Worm (Caenorhabditis elegans): ENCODE data around the gene C26B2.8.

C26B2.8 gene

ce11 chrIV:7988385-7988784 is 25.6 kb upstream of the C26B2.8 start, which contains the start of gene col-115:
Gene col-115, plus strand, starts transcription at chrIV:7988685.
- TF ChIP-seq nhr-76 (tag; optimal IDR thresholded peaks at IDR 0.05) = no peak
- no peak for TF ChIP-seq dmd-8 (GFP tag; IDR thresholded peaks at IDR 0.05)
- no peak for TF ChIP-seq nhr-77 (tag; optimal IDR thresholded peaks at IDR 0.05)

- TF ChIP-seq unc-62 (GFP tag; optimal IDR thresholded peaks at IDR 0.05 in 1 of 2) (peak in 1 of 2 experiments; percentile 69), unc-62 (tag; optimal IDR thresholded peaks at IDR 0.05) (no peak), zip-2 (tag; optimal IDR thresholded peaks at IDR 0.05) (no peak)
These were observed 19.2 kb upstream of the C26B2.8 start for ce11 chrIV:7994715-7995114.

ce11 chrIV:8000763-8001162 is 13.2 kb upstream of the C26B2.8 start:
- TF ChIP-seq saeg-2 (GFP tag; IDR thresholded peaks at IDR 0.05) (no peak), aha-1 (tag) (peak; percentile 21)

ce11 chrIV:8004019-8004418 is 9.9 kb upstream of the C26B2.8 start, which contains the start of gene rig-4:
Gene rig-4, minus strand, starts transcription at chrIV:8004119.
- TF ChIP-seq tag-97 (GFP tag; IDR thresholded peaks at IDR 0.05) = no peak
- no peak for TF ChIP-seq zag-1 (tag; optimal IDR thresholded peaks at IDR 0.05)
- TF ChIP-seq daf-12 (tag; optimal IDR thresholded peaks at IDR 0.05) = no peak
- TF ChIP-seq nhr-237 (tag; optimal IDR thresholded peaks at IDR 0.05) = no peak
- TF ChIP-seq Y5F2A.4 (GFP tag; optimal IDR thresholded peaks at IDR 0.05) = no peak
- no peak for TF ChIP-seq ztf-7 (tag; optimal IDR thresholded peaks at IDR 0.05)
- no peak for TF ChIP-seq pha-4 (GFP tag; IDR thresholded peaks at IDR 0.05)
- no peak for TF ChIP-seq pha-4 (tag; optimal IDR thresholded peaks at IDR 0.05)
- no peak for TF ChIP-seq mep-1 (tag; optimal IDR thresholded peaks at IDR 0.05)
- TF ChIP-seq lin-38 (GFP tag; IDR thresholded peaks at IDR 0.05) = no peak
- TF ChIP-seq T20F7.1 (GFP tag; optimal IDR thresholded peaks at IDR 0.05) = no peak
- no peak for TF ChIP-seq hmg-1.1 (GFP tag; IDR thresholded peaks at IDR 0.05)
- TF ChIP-seq lir-3 (tag; optimal IDR thresholded peaks at IDR 0.05) = no peak
- no peak for TF ChIP-seq F37D6.2 (tag; optimal IDR thresholded peaks at IDR 0.05)
- TF ChIP-seq lsy-2 (tag; optimal IDR thresholded peaks at IDR 0.05) = no peak
- no peak for TF ChIP-seq ctbp-1 (GFP tag; IDR thresholded peaks at IDR 0.05)
- TF ChIP-seq unc-62 (GFP tag; optimal IDR thresholded peaks at IDR 0.05 in 1 of 2) = no peak
- no peak for TF ChIP-seq unc-62 (tag; optimal IDR thresholded peaks at IDR 0.05)
- no peak for TF ChIP-seq Y48G9A.11 (GFP tag; IDR thresholded peaks at IDR 0.05)
- no peak for TF ChIP-seq spr-1 (tag; optimal IDR thresholded peaks at IDR 0.05)
- TF ChIP-seq hlh-30 (tag; optimal IDR thresholded peaks at IDR 0.05; ENCODE audit: insufficient read depth) = no peak

ce11 chrIV:8005376-8005775 is 8.6 kb upstream of the C26B2.8 start:
- TF ChIP-seq jun-1 (tag; optimal IDR thresholded peaks at IDR 0.05) (no peak), hlh-11 (tag; optimal IDR thresholded peaks at IDR 0.05) (peak; percentile 29), unc-130 (GFP tag; optimal IDR thresholded peaks at IDR 0.05) (no peak), spr-3 (GFP tag; optimal IDR thresholded peaks at IDR 0.05) (no peak), daf-16 (GFP tag; optimal IDR thresholded peaks at IDR 0.05) (no peak), daf-16 (tag; optimal IDR thresholded peaks at IDR 0.05) (peak; percentile 64), madf-5 (GFP tag; IDR thresholded peaks at IDR 0.05) (no peak), zag-1 (tag; optimal IDR thresholded peaks at IDR 0.05) (no peak), nhr-28 (tag; optimal IDR thresholded peaks at IDR 0.05) (peak; percentile 24), dmd-9 (GFP tag; IDR thresholded peaks at IDR 0.05) (no peak), fos-1 (tag; optimal IDR thresholded peaks at IDR 0.05) (no peak), pqm-1 (tag; optimal IDR thresholded peaks at IDR 0.05) (peak; percentile 64), ceh-44 (GFP tag; IDR thresholded peaks at IDR 0.05) (no peak), dve-1 (tag; optimal IDR thresholded peaks at IDR 0.05; ENCODE audit: insufficient read depth) (peak; percentile 39), nhr-42 (GFP tag; IDR thresholded peaks at IDR 0.05) (no peak)

Measured in whole organism, L4 larva.